Fruit fly (Drosophila melanogaster) whole organism, prepupa: ENCODE data around the gene CG14075.

Experiments used
- Blimp-1 ChIP-seq: fragments of 200-800 bp; sonication (Bioruptor generic); optimal IDR thresholded peaks from 3 replicates; lab custom pipeline; 2017; ENCODE audit warnings: missing biosample characterization, missing genetic modification characterization, mild to moderate bottlenecking, moderate library complexity, missing genetic modification reagents
- CG11902 ChIP-seq: fragments of 200-800 bp; sonication (Bioruptor generic); optimal IDR thresholded peaks from 3 replicates; lab custom pipeline; 2016; ENCODE audit warnings: missing biosample characterization, missing genetic modification characterization
- CG16779 ChIP-seq: fragments of 200-800 bp; sonication (Bioruptor generic); optimal IDR thresholded peaks from 3 replicates; lab custom pipeline; 2017; ENCODE audit warnings: missing biosample characterization, mild to moderate bottlenecking, missing genetic modification characterization
- CG4318 ChIP-seq: fragments of 200-800 bp; sonication (Bioruptor generic); optimal IDR thresholded peaks from 3 replicates; lab custom pipeline; 2017; ENCODE audit warnings: missing biosample characterization, mild to moderate bottlenecking, missing genetic modification characterization
- CG6163 ChIP-seq: fragments of 200-800 bp; sonication (Bioruptor generic); IDR thresholded peaks from 3 replicates; pipeline ENCODE4 v1.3.6; 2022; ENCODE audit warnings: missing biosample characterization, missing genetic modification characterization
- CG6854 ChIP-seq: fragments of 200-800 bp; sonication (Bioruptor generic); optimal IDR thresholded peaks from 2 replicates; lab custom pipeline; 2017; ENCODE audit warnings: missing biosample characterization, mild to moderate bottlenecking, missing genetic modification characterization
- Ets21C ChIP-seq: fragments of 200-800 bp; sonication (Bioruptor generic); optimal IDR thresholded peaks from 3 replicates; lab custom pipeline; 2016; ENCODE audit warnings: missing biosample characterization, missing genetic modification characterization
- Hr39 ChIP-seq: fragments of 200-800 bp; sonication (Bioruptor generic); optimal IDR thresholded peaks from 2 replicates; lab custom pipeline; 2016; ENCODE audit warnings: missing biosample characterization, missing genetic modification characterization
- esn ChIP-seq: fragments of 200-800 bp; sonication (Bioruptor generic); optimal IDR thresholded peaks from 2 replicates; lab custom pipeline; 2016; ENCODE audit warnings: missing biosample characterization, mild to moderate bottlenecking, missing genetic modification characterization, moderate library complexity

The CG14075 gene

dm6 chr3L:19033154-19033811, 48.5 kb downstream of the CG14075 start (continued):
- no peak for TF ChIP-seq Ets21C
- TF ChIP-seq CG6854 (GFP tag; lab: Kevin White, UChicago) = peak; percentile 69
- peak; percentile 32 for TF ChIP-seq CG16779 (tag; lab: Kevin White, UChicago)
- TF ChIP-seq CG6163 (GFP tag; lab: Robert Waterston, UW) = peak; percentile 73
- TF ChIP-seq CG4318 (GFP tag; lab: Kevin White, UChicago) = peak; percentile 26
- peak; percentile 52 for TF ChIP-seq Blimp-1 (GFP tag; lab: Kevin White, UChicago)
- peak; percentile 19 for TF ChIP-seq CG11902 (GFP tag; lab: Kevin White, UChicago)
- peak; percentile 45 for TF ChIP-seq Hr39 (GFP tag; lab: Kevin White, UChicago)
- TF ChIP-seq esn (GFP tag; lab: Kevin White, UChicago) = peak; percentile 70
- TF ChIP-seq, all 60 proteins: peak for 55
